Worm (Caenorhabditis elegans): ENCODE results near the gene taf-12.

- TF ChIP-seq dao-5 (tag; optimal IDR thresholded peaks at IDR 0.05) (no peak), him-1 (tag; optimal IDR thresholded peaks at IDR 0.05) (no peak)
Observed at ce11 chrIII:11833449-11833848, 35.6 kb downstream of the taf-12 start.
